Fruit fly (Drosophila melanogaster) whole organism, embryonic: Measurements from ENCODE around the gene sni.

Source experiments
- CG11247 ChIP-seq: fragments of 200-800 bp; sonication (Bioruptor generic); IDR thresholded peaks from 2 replicates; pipeline ENCODE4 v1.3.6; 2022; ENCODE audit warnings: missing biosample characterization, missing genetic modification characterization
- CG13424 ChIP-seq: fragments of 200-800 bp; sonication (Bioruptor generic); optimal IDR thresholded peaks from 2 replicates; lab custom pipeline; 2019; ENCODE audit warnings: missing biosample characterization, mild to moderate bottlenecking, missing genetic modification characterization, moderate library complexity
- CG14441 ChIP-seq: fragments of 200-800 bp; sonication (Bioruptor generic); IDR thresholded peaks from 2 replicates; pipeline ENCODE4 v1.3.6; 2022; ENCODE audit warnings: missing biosample characterization, missing genetic modification characterization
- CG15601 ChIP-seq: fragments of 200-800 bp; sonication (Bioruptor generic); optimal IDR thresholded peaks from 3 replicates; lab custom pipeline; 2019; ENCODE audit warnings: missing biosample characterization, mild to moderate bottlenecking, missing genetic modification characterization, moderate library complexity
- CG17612 ChIP-seq: fragments of 200-800 bp; sonication (Bioruptor generic); IDR thresholded peaks from 2 replicates; pipeline ENCODE4 v1.3.6; 2022; ENCODE audit warnings: missing biosample characterization, missing genetic modification characterization
- CG18476 ChIP-seq: fragments of 200-800 bp; sonication (Bioruptor generic); optimal IDR thresholded peaks from 2 replicates; lab custom pipeline; 2016; ENCODE audit warnings: missing biosample characterization, mild to moderate bottlenecking, missing genetic modification characterization
- CG2678 ChIP-seq: fragments of 200-800 bp; sonication (Bioruptor generic); optimal IDR thresholded peaks from 3 replicates; lab custom pipeline; 2019; ENCODE audit warnings: missing biosample characterization, mild to moderate bottlenecking, missing genetic modification characterization, moderate library complexity
- CG4617 ChIP-seq: fragments of 200-800 bp; sonication (Bioruptor generic); optimal IDR thresholded peaks from 3 replicates; lab custom pipeline; 2016; ENCODE audit warnings: missing biosample characterization, missing genetic modification characterization, borderline replicate concordance
- CG5953 ChIP-seq: fragments of 200-800 bp; sonication (Bioruptor generic); IDR thresholded peaks from 2 replicates; pipeline ENCODE4 v1.3.6; 2022; ENCODE audit warnings: missing biosample characterization, missing genetic modification characterization
- CG6175 ChIP-seq: fragments of 200-800 bp; sonication (Bioruptor generic); IDR thresholded peaks from 3 replicates; pipeline ENCODE4 v1.3.6; 2022; ENCODE audit warnings: missing biosample characterization, missing genetic modification characterization
- CG7556 ChIP-seq: fragments of 200-800 bp; sonication (Bioruptor generic); optimal IDR thresholded peaks from 2 replicates; lab custom pipeline; 2017; ENCODE audit warnings: missing biosample characterization, mild to moderate bottlenecking, missing genetic modification characterization
- CG8281 ChIP-seq: fragments of 200-800 bp; sonication (Bioruptor generic); optimal IDR thresholded peaks from 2 replicates; lab custom pipeline; 2018; ENCODE audit warnings: missing biosample characterization, mild to moderate bottlenecking, missing genetic modification characterization, moderate library complexity
- CG8290 ChIP-seq, 3 experiments: fragments of 200-800 bp; sonication (Bioruptor generic); optimal IDR thresholded peaks; 2 replicates each; lab custom pipeline; 2016 to 2019; ENCODE audit warnings: missing biosample characterization in 3 of 3, missing genetic modification characterization in 3 of 3, mild to moderate bottlenecking in 2 of 3, moderate library complexity in 1 of 3
- CG8388 ChIP-seq: fragments of 200-800 bp; sonication (Bioruptor generic); optimal IDR thresholded peaks from 2 replicates; lab custom pipeline; 2019; ENCODE audit warnings: missing biosample characterization, mild to moderate bottlenecking, missing genetic modification characterization, moderate library complexity
- D19B ChIP-seq: fragments of 200-800 bp; sonication (Bioruptor generic); optimal IDR thresholded peaks from 2 replicates; lab custom pipeline; 2017; ENCODE audit warnings: missing biosample characterization, mild to moderate bottlenecking, missing genetic modification characterization
- Dp ChIP-seq: fragments of 200-800 bp; sonication (Bioruptor generic); optimal IDR thresholded peaks from 2 replicates; lab custom pipeline; 2018; ENCODE audit warnings: missing biosample characterization, mild to moderate bottlenecking, missing genetic modification characterization, moderate library complexity
- Fer1 ChIP-seq: fragments of 200-800 bp; sonication (Bioruptor generic); optimal IDR thresholded peaks from 2 replicates; lab custom pipeline; 2017; ENCODE audit warnings: missing biosample characterization, mild to moderate bottlenecking, missing genetic modification characterization
- Hand ChIP-seq: fragments of 200-800 bp; sonication (Bioruptor generic); optimal IDR thresholded peaks from 2 replicates; lab custom pipeline; 2017; ENCODE audit warnings: mild to moderate bottlenecking, missing biosample characterization, missing genetic modification reagents, missing genetic modification characterization
- Hmr ChIP-seq: fragments of 200-800 bp; sonication (Bioruptor generic); optimal IDR thresholded peaks from 3 replicates; lab custom pipeline; 2017; ENCODE audit warnings: mild to moderate bottlenecking, missing biosample characterization, missing genetic modification reagents, missing genetic modification characterization
- Hr51 ChIP-seq, 2 experiments: fragments of 200-800 bp; sonication (Bioruptor generic); optimal IDR thresholded peaks; 2 replicates in 1 of 2; 3 replicates in 1 of 2; lab custom pipeline; 2016 to 2018; ENCODE audit warnings: missing biosample characterization in 2 of 2, missing genetic modification characterization in 2 of 2, mild to moderate bottlenecking in 1 of 2, moderate library complexity in 1 of 2
- Med ChIP-seq: fragments of 200-800 bp; sonication (Bioruptor generic); peaks from one replicate; lab custom pipeline; 2016; ENCODE audit warnings: missing biosample characterization, missing genetic modification characterization, mild to moderate bottlenecking, inconsistent platforms, moderate library complexity
- NC2α ChIP-seq: fragments of 200-800 bp; sonication (Bioruptor generic); optimal IDR thresholded peaks from 2 replicates; lab custom pipeline; 2016; ENCODE audit warnings: missing biosample characterization, missing genetic modification characterization
- Neu2 ChIP-seq: fragments of 200-800 bp; sonication (Bioruptor generic); optimal IDR thresholded peaks from 3 replicates; lab custom pipeline; 2016; ENCODE audit warnings: missing biosample characterization, missing genetic modification characterization, borderline replicate concordance
- Oaz ChIP-seq: fragments of 200-800 bp; sonication (Bioruptor generic); IDR thresholded peaks from 2 replicates; pipeline ENCODE4 v1.3.6; 2022; ENCODE audit warnings: missing biosample characterization, missing genetic modification characterization
- Xrp1 ChIP-seq: fragments of 200-800 bp; sonication (Bioruptor generic); IDR thresholded peaks from 2 replicates; pipeline ENCODE4 v1.3.6; 2022; ENCODE audit warnings: missing biosample characterization, missing genetic modification characterization
- bsh ChIP-seq, 2 experiments: fragments of 200-800 bp; sonication (Bioruptor generic); optimal IDR thresholded peaks; 2 replicates each; lab custom pipeline; 2017 to 2018; ENCODE audit warnings: mild to moderate bottlenecking in 2 of 2, missing biosample characterization in 2 of 2, missing genetic modification characterization in 2 of 2, moderate library complexity in 1 of 2
- cad ChIP-seq: fragments of >200 bp; optimal IDR thresholded peaks from 2 replicates; lab custom pipeline; 2017; ENCODE audit warnings: missing biosample characterization, missing genetic modification characterization
- ci ChIP-seq: fragments of 200-800 bp; sonication (Bioruptor generic); IDR thresholded peaks from 3 replicates; pipeline ENCODE4 v1.3.6; 2022; ENCODE audit warnings: missing biosample characterization, missing genetic modification characterization
- dmrt11E ChIP-seq: fragments of 200-800 bp; sonication (Bioruptor generic); optimal IDR thresholded peaks from 3 replicates; lab custom pipeline; 2018; ENCODE audit warnings: missing biosample characterization, mild to moderate bottlenecking, missing genetic modification characterization, moderate library complexity
- dysf ChIP-seq: fragments of 200-800 bp; sonication (Bioruptor generic); IDR thresholded peaks from 3 replicates; pipeline ENCODE4 v1.3.6; 2022; ENCODE audit warnings: missing biosample characterization, missing genetic modification characterization
- exex ChIP-seq: fragments of 200-800 bp; sonication (Bioruptor generic); optimal IDR thresholded peaks from 4 replicates; lab custom pipeline; 2018; ENCODE audit warnings: missing biosample characterization, mild to moderate bottlenecking, missing genetic modification characterization, moderate library complexity
- gem ChIP-seq: fragments of 200-800 bp; sonication (Bioruptor generic); optimal IDR thresholded peaks from 2 replicates; lab custom pipeline; 2019; ENCODE audit warnings: missing biosample characterization, mild to moderate bottlenecking, missing genetic modification characterization, moderate library complexity
- gro ChIP-seq: fragments of 200-800 bp; sonication (Bioruptor generic); optimal IDR thresholded peaks from 2 replicates; lab custom pipeline; 2016; ENCODE audit warnings: missing biosample characterization, missing genetic modification characterization
- gt ChIP-seq: fragments of 200-800 bp; sonication (Bioruptor generic); IDR thresholded peaks from 2 replicates; pipeline ENCODE4 v1.3.6; 2022; ENCODE audit warnings: missing biosample characterization, missing genetic modification characterization
- ham ChIP-seq: fragments of 200-800 bp; sonication (Bioruptor generic); IDR thresholded peaks from 2 replicates; pipeline ENCODE4 v1.3.6; 2022; ENCODE audit warnings: missing biosample characterization, missing genetic modification characterization
- oc ChIP-seq: fragments of 200-800 bp; sonication (Bioruptor generic); optimal IDR thresholded peaks from 2 replicates; lab custom pipeline; 2018; ENCODE audit warnings: missing biosample characterization, mild to moderate bottlenecking, missing genetic modification characterization, moderate library complexity
- pan ChIP-seq, 4 experiments: fragments of >200 bp in 3 of 4; fragments of 200-800 bp in 1 of 4; sonication (Bioruptor generic) in 1 of 4; optimal IDR thresholded peaks in 3 of 4; IDR thresholded peaks in 1 of 4; 2 replicates each; pipeline versions ENCODE4 v1.3.6 to Lab custom; 2017 to 2022; ENCODE audit warnings: missing biosample characterization in 2 of 4, missing genetic modification characterization in 2 of 4, mixed read lengths in 1 of 4
- prd ChIP-seq, 3 experiments: fragments of >200 bp in 2 of 3; fragments of 200-800 bp in 1 of 3; sonication (Bioruptor generic) in 1 of 3; optimal IDR thresholded peaks in 2 of 3; IDR thresholded peaks in 1 of 3; 2 replicates in 2 of 3; 3 replicates in 1 of 3; pipeline versions ENCODE4 v1.3.6 to Lab custom; 2017 to 2022; ENCODE audit warnings: missing biosample characterization in 1 of 3, missing genetic modification characterization in 1 of 3
- row ChIP-seq: fragments of 200-800 bp; sonication (Bioruptor generic); IDR thresholded peaks from 3 replicates; pipeline ENCODE4 v1.3.6; 2022; ENCODE audit warnings: missing biosample characterization, missing genetic modification characterization
- salm ChIP-seq: fragments of 200-800 bp; sonication (Bioruptor generic); optimal IDR thresholded peaks from 2 replicates; lab custom pipeline; 2018; ENCODE audit warnings: missing biosample characterization, mild to moderate bottlenecking, missing genetic modification characterization
- sens ChIP-seq: fragments of 200-800 bp; sonication (Bioruptor generic); peaks from one replicate; lab custom pipeline; 2016; ENCODE audit warnings: missing biosample characterization, missing genetic modification characterization
- sens-2 ChIP-seq: fragments of 200-800 bp; sonication (Bioruptor generic); IDR thresholded peaks from 2 replicates; pipeline ENCODE4 v1.3.6; 2022; ENCODE audit warnings: missing biosample characterization, missing genetic modification characterization
- sisA ChIP-seq: fragments of 200-800 bp; sonication (Bioruptor generic); IDR thresholded peaks from 2 replicates; pipeline ENCODE4 v1.3.6; 2022; ENCODE audit warnings: missing biosample characterization, missing genetic modification characterization
- slou ChIP-seq: fragments of 200-800 bp; sonication (Bioruptor generic); optimal IDR thresholded peaks from 3 replicates; lab custom pipeline; 2016; ENCODE audit warnings: missing biosample characterization, missing genetic modification characterization
- slp2 ChIP-seq: fragments of 200-800 bp; sonication (Bioruptor generic); optimal IDR thresholded peaks from 2 replicates; lab custom pipeline; 2016; ENCODE audit warnings: missing biosample characterization, missing genetic modification characterization
- so ChIP-seq: fragments of 200-800 bp; sonication (Bioruptor generic); IDR thresholded peaks from 3 replicates; pipeline ENCODE4 v1.3.6; 2022; ENCODE audit warnings: missing biosample characterization, missing genetic modification characterization
- tup ChIP-seq: fragments of 200-800 bp; sonication (Bioruptor generic); optimal IDR thresholded peaks from 2 replicates; lab custom pipeline; 2016; ENCODE audit warnings: missing biosample characterization, mild to moderate bottlenecking, missing genetic modification characterization, moderate library complexity
- vfl ChIP-seq: fragments of 200-800 bp; sonication (Bioruptor generic); optimal IDR thresholded peaks from 2 replicates; lab custom pipeline; 2016; ENCODE audit warnings: missing biosample characterization, missing genetic modification characterization
- vvl ChIP-seq: fragments of 200-800 bp; sonication (Bioruptor generic); IDR thresholded peaks from 2 replicates; pipeline ENCODE4 v1.3.6; 2022; ENCODE audit warnings: missing biosample characterization, missing genetic modification characterization

sni gene

dm6 chrX:8207054-8207453 lies 36.8 kb downstream of the sni start (continued):
- TF ChIP-seq oc (tag; lab: Kevin White, UChicago) (no peak), CG8388 (no peak), NC2α (GFP tag; lab: Kevin White, UChicago) (no peak), CG15601 (tag; lab: Kevin White, UChicago) (no peak), D19B (no peak), gem (peak; percentile 19), sens-2 (GFP tag; lab: Robert Waterston, UW) (no peak), dysf (GFP tag; lab: Robert Waterston, UW) (0 out of 3 replicates have a peak, but pooled peaks have one; percentile 30), CG6175 (GFP tag; lab: Robert Waterston, UW) (no peak), gro (no peak), dmrt11E (tag; lab: Kevin White, UChicago) (no peak), vvl (peak; percentile 54), Neu2 (no peak), CG4617 (GFP tag; lab: Kevin White, UChicago) (no peak), CG8281 (tag; lab: Kevin White, UChicago) (no peak), CG18476 (GFP tag; lab: Kevin White, UChicago) (no peak), pan (optimal IDR thresholded peaks at IDR 0.05; lab: Kevin White, UChicago) (no peak), pan (GFP tag; optimal IDR thresholded peaks at IDR 0.05 in 1 of 2, IDR thresholded peaks at IDR 0.05 in 1 of 2) (peak in 1 of 2 experiments; percentile 21), CG8290 (GFP tag; optimal IDR thresholded peaks at IDR 0.05; lab: Kevin White, UChicago) (no peak), CG8290 (tag; optimal IDR thresholded peaks at IDR 0.05; lab: Kevin White, UChicago) (peak in 1 of 2 experiments; percentile 53), exex (tag; lab: Kevin White, UChicago) (no peak), CG13424 (tag; lab: Kevin White, UChicago) (peak; percentile 2), bsh (GFP tag; optimal IDR thresholded peaks at IDR 0.05; lab: Kevin White, UChicago) (peak in 1 of 2 experiments; percentile 6), Fer1 (GFP tag; lab: Kevin White, UChicago) (no peak), Oaz (GFP tag; lab: Robert Waterston, UW) (no peak), CG5953 (GFP tag; lab: Robert Waterston, UW) (no peak), so (no peak), CG11247 (GFP tag; lab: Robert Waterston, UW) (no peak), slou (no peak), Xrp1 (GFP tag; lab: Robert Waterston, UW) (0 out of 2 replicates have a peak, but pooled peaks have one; percentile 13), prd (optimal IDR thresholded peaks at IDR 0.05; lab: Kevin White, UChicago) (no peak), prd (GFP tag; IDR thresholded peaks at IDR 0.05; lab: Robert Waterston, UW) (peak; percentile 43; the same call in 1 of the 3 replicates), slp2 (GFP tag; lab: Kevin White, UChicago) (no peak), tup (no peak), Dp (GFP tag; lab: Kevin White, UChicago) (no peak), vfl (GFP tag; lab: Kevin White, UChicago) (no peak), cad (GFP tag; lab: Kevin White, UChicago) (no peak), CG17612 (GFP tag; lab: Robert Waterston, UW) (peak; percentile 56; the same call in 1 of the 2 replicates), CG7556 (GFP tag; lab: Kevin White, UChicago) (no peak), salm (no peak), ham (GFP tag; lab: Robert Waterston, UW) (no peak), row (peak; percentile 12; the same call in 1 of the 3 replicates), ci (GFP tag; lab: Robert Waterston, UW) (peak; percentile 35; the same call in 1 of the 3 replicates), Hand (GFP tag; lab: Kevin White, UChicago) (no peak), Hr51 (GFP tag; optimal IDR thresholded peaks at IDR 0.05; lab: Kevin White, UChicago) (peak in 1 of 2 experiments; percentile 34), Med (peak; percentile 58), CG2678 (tag; lab: Kevin White, UChicago) (no peak), CG14441 (peak; percentile 30; the same call in 1 of the 2 replicates), Hmr (GFP tag; lab: Kevin White, UChicago) (no peak), sens (GFP tag; lab: Kevin White, UChicago) (peak; percentile 60), gt (GFP tag; lab: Robert Waterston, UW) (no peak), sisA (0 out of 2 replicates have a peak, but pooled peaks have one; percentile 8)
